Fruit fly (Drosophila melanogaster): ENCODE data around the gene Ntl.

DNA sequence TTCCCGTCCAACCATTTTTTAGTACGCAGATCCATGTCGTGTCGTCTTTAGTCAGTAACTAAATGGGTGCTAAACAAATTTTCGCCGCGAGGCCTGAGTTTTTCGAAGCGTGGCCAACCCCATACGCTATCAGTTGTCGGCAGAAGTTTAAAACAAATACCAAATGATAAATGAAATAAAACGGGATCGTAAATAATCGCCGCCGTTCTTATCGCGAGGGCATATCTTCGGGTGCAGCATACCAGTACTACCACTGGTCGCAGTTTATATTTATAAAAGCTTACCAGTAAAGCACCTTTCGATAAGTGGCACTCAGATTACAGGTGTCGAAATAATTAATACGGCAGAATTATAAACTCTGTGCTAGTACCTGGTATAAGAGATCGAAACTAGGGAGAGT is 25.4 kb upstream of the Ntl start:
- no peak for TF ChIP-seq CG6791 (GFP tag; IDR thresholded peaks at IDR 0.05; ENCODE audit: partially characterized antibody)
- no peak for TF ChIP-seq crol (GFP tag; IDR thresholded peaks at IDR 0.05)
- no peak for TF ChIP-seq p53 (GFP tag; optimal IDR thresholded peaks at IDR 0.05)
- TF ChIP-seq CG4820 (GFP tag; optimal IDR thresholded peaks at IDR 0.05) = no peak
- TF ChIP-seq Rx (GFP tag; IDR thresholded peaks at IDR 0.05) = no peak
- TF ChIP-seq h (optimal IDR thresholded peaks at IDR 0.05) = no peak
- TF ChIP-seq CHES-1-like (GFP tag; optimal IDR thresholded peaks at IDR 0.05) = no peak
- TF ChIP-seq CG3847 (GFP tag; IDR thresholded peaks at IDR 0.05) = no peak
- no peak for TF ChIP-seq eyg (GFP tag; optimal IDR thresholded peaks at IDR 0.05)
- TF ChIP-seq dm (GFP tag; optimal IDR thresholded peaks at IDR 0.05) = no peak
- no peak for TF ChIP-seq CG15269 (tag; optimal IDR thresholded peaks at IDR 0.05)
- TF ChIP-seq dpn (GFP tag; optimal IDR thresholded peaks at IDR 0.05) = no peak
